Worm (Caenorhabditis elegans) whole organism, L4 larva: ENCODE results near the gene stdh-2.

Source experiments
- aly-2 ChIP-seq: sonication (generic microtip); optimal IDR thresholded peaks from 2 replicates; lab custom pipeline; 2018; ENCODE audit warnings: missing biosample characterization, missing genetic modification characterization
- lin-13 ChIP-seq: fragments of 150-350 bp; optimal IDR thresholded peaks from 2 replicates; lab custom pipeline; 2014; ENCODE audit warnings: missing biosample characterization, missing genetic modification reagents, missing genetic modification characterization
- madf-5 ChIP-seq, 2 experiments: fragments of 200-800 bp; sonication (Bioruptor generic); IDR thresholded peaks; 2 replicates each; pipeline ENCODE4 v1.3.6; 2022; ENCODE audit warnings: missing compliant biosample characterization in 2 of 2, missing genetic modification characterization in 2 of 2
- mep-1 ChIP-seq: fragments of 150-350 bp; sonication (generic microtip); optimal IDR thresholded peaks from 3 replicates; lab custom pipeline; 2014; ENCODE audit warnings: missing biosample characterization, missing genetic modification characterization
- pha-4 ChIP-seq, 2 experiments: fragments of 150-350 bp in 1 of 2; fragments of 200-800 bp in 1 of 2; sonication (Bioruptor generic) in 1 of 2; IDR thresholded peaks in 1 of 2; optimal IDR thresholded peaks in 1 of 2; 2 replicates each; pipeline versions ENCODE4 v1.3.6 to Lab custom; 2014 to 2022; ENCODE audit warnings: missing genetic modification characterization in 2 of 2, missing genetic modification reagents in 2 of 2, missing biosample characterization in 1 of 2, missing compliant biosample characterization in 1 of 2
- pqm-1 ChIP-seq: sonication (generic microtip); optimal IDR thresholded peaks from 2 replicates; lab custom pipeline; 2017; ENCODE audit warnings: missing biosample characterization, missing genetic modification characterization
- zip-2 ChIP-seq: fragments of 150-350 bp; optimal IDR thresholded peaks from 2 replicates; lab custom pipeline; 2014; ENCODE audit warnings: missing biosample characterization, missing genetic modification characterization

ce11 chrV:16201730-16202129 lies 22.4 kb upstream of the stdh-2 start, which contains the start of gene F11A5.17:
- TF ChIP-seq madf-5 (GFP tag; IDR thresholded peaks at IDR 0.05; lab: Robert Waterston, UW) (no peak), aly-2 (tag; lab: Kevin White, UChicago) (no peak), mep-1 (tag; lab: Kevin White, UChicago) (no peak), pha-4 (GFP tag; IDR thresholded peaks at IDR 0.05; lab: Robert Waterston, UW) (no peak), pha-4 (tag; optimal IDR thresholded peaks at IDR 0.05; lab: Kevin White, UChicago) (no peak), lin-13 (no peak), pqm-1 (tag; lab: Kevin White, UChicago) (no peak), zip-2 (tag; lab: Kevin White, UChicago) (no peak)
